Fruit fly (Drosophila melanogaster): ENCODE measurements around the gene RhoU.

DNA sequence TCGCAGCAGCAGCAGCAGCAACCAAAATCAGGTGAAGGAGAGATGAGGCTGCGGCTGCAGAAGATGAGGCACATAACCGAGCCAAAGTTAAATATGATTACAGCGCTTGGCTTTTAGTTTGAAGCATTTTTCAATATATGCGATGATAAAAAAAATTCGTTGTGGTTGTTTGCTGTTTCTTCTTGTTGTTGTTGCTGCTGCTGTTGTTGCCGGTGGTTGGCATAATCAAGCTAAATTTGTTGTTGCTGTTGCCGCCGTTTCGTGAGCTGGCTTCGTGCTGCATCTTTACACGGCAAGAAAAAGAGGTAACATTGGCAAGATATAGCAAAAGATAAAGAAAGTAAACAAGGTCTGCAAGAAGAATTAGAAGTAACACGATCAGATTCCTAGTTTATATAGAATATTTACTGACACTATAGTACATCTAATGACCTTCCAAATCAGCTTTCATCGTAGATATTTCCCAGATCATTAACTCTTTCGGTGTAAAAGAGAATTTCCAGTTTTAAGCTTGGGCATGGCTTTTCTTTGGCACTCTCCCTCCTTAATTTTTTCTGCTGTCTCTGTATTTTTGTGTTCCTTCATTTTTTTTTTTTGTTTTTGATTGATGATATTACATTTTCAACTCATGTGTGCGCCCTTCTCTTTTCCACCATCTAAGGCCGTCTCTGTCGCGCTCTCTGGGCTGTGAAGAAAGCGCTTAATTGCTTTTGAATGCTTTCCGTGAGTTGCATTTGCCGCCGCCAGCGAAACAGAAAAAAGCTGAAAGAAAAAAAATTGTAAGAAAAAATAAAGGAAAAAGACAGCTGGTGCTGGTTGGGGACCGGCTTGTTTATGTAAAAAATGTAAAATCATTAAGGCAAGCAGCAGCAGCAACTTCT lies 27.8 kb downstream of the RhoU start:
- TF ChIP-seq CG8478 (optimal IDR thresholded peaks at IDR 0.05) (no peak), psq (optimal IDR thresholded peaks at IDR 0.05) (no peak), usp (GFP tag; optimal IDR thresholded peaks at IDR 0.05) (no peak), Dll (optimal IDR thresholded peaks at IDR 0.05) (no peak), EcR (GFP tag; optimal IDR thresholded peaks at IDR 0.05) (no peak)
